Worm (Caenorhabditis elegans): Measurements from ENCODE around the gene pmk-1.
A peak's percentile ranks its signal among the peaks of the same experiment; 100 is the strongest.

pmk-1 gene

DNA sequence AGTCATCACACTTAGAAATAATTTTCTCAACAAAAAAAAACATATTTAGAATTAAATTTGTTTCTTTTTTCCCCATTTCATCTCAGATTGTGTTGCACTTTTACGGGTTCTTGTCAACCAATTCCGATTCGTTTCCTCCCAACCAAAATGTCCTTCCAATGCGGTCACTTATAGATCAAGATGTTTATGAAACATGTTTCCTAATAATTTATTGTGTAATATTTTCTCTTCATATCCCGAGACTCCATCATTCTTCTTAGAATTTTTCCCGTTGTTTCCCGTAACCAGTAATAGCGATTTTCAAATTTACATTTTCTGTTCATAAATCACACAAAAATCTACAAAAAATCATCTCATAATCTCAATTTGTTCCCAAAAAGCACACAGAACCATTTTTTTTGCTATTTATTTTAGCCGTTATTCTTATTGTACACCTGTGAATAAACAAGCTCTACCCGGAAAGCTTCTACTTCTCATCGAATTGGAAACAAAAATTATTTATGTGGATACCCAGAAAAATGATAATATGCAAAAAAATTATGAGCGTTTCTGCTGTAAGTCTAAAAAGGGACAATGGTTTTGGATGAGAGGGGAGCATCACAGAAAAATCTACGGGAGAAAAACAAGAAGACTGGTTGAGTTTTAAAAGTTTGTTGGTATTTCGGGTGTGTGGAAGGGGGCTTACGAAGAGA is 40.0 kb downstream of the pmk-1 start (continued):
- TF ChIP-seq gei-17 (GFP tag; optimal IDR thresholded peaks at IDR 0.05) (no peak), ceh-100 (GFP tag; IDR thresholded peaks at IDR 0.05) (no peak), hrde-1 (tag; optimal IDR thresholded peaks at IDR 0.05; ENCODE audit: borderline replicate concordance) (peak; percentile 65), attf-5 (GFP tag; optimal IDR thresholded peaks at IDR 0.05) (peak; percentile 1), Y53G8AR.9 (GFP tag; conservative IDR thresholded peaks at IDR 0.05) (0 out of 2 replicates have a peak, but pooled peaks have one; percentile 37), B0336.3 (GFP tag; IDR thresholded peaks at IDR 0.05) (peak; percentile 73), lin-35 (GFP tag; optimal IDR thresholded peaks at IDR 0.05) (no peak), ztf-28 (GFP tag; IDR thresholded peaks at IDR 0.05) (no peak), repo-1 (tag; optimal IDR thresholded peaks at IDR 0.05) (no peak), aptf-2 (GFP tag; conservative IDR thresholded peaks at IDR 0.05) (no peak), F49E8.2 (tag; optimal IDR thresholded peaks at IDR 0.05; ENCODE audit: insufficient read depth) (peak; percentile 8), F57A8.1 (GFP tag; optimal IDR thresholded peaks at IDR 0.05) (no peak), bed-1 (GFP tag; IDR thresholded peaks at IDR 0.05) (no peak), akir-1 (GFP tag; optimal IDR thresholded peaks at IDR 0.05) (no peak), ama-1 (optimal IDR thresholded peaks at IDR 0.05) (no peak), ama-1 (GFP tag; optimal IDR thresholded peaks at IDR 0.05) (peak in 1 of 2 experiments; percentile 74), ekl-4 (GFP tag; IDR thresholded peaks at IDR 0.05) (no peak), fkh-3 (tag; optimal IDR thresholded peaks at IDR 0.05) (no peak), K12H6.12 (tag; optimal IDR thresholded peaks at IDR 0.05) (no peak), Y56A3A.18 (GFP tag; IDR thresholded peaks at IDR 0.05) (0 out of 2 replicates have a peak, but pooled peaks have one; percentile 64), nfya-1 (tag; optimal IDR thresholded peaks at IDR 0.05; ENCODE audit: borderline replicate concordance, insufficient read depth) (no peak), sptf-2 (GFP tag; optimal IDR thresholded peaks at IDR 0.05) (no peak), ceh-79 (tag; optimal IDR thresholded peaks at IDR 0.05) (peak; percentile 60), ceh-40 (GFP tag; IDR thresholded peaks at IDR 0.05) (no peak), xnd-1 (tag; optimal IDR thresholded peaks at IDR 0.05) (peak; percentile 8), egl-44 (GFP tag; IDR thresholded peaks at IDR 0.05) (no peak), nfyb-1 (GFP tag; IDR thresholded peaks at IDR 0.05) (no peak), chd-7 (tag; optimal IDR thresholded peaks at IDR 0.05) (no peak), F33H1.4 (GFP tag; IDR thresholded peaks at IDR 0.05) (no peak), nhr-27 (tag; optimal IDR thresholded peaks at IDR 0.05) (no peak), him-1 (tag; optimal IDR thresholded peaks at IDR 0.05) (peak; percentile 100), T26A5.8 (tag; optimal IDR thresholded peaks at IDR 0.05) (no peak), tlf-1 (GFP tag; optimal IDR thresholded peaks at IDR 0.05) (peak; percentile 4), pbrm-1 (GFP tag; IDR thresholded peaks at IDR 0.05) (no peak), lin-26 (GFP tag; IDR thresholded peaks at IDR 0.05) (no peak), F57C9.4 (tag; optimal IDR thresholded peaks at IDR 0.05) (no peak), hlh-12 (tag; optimal IDR thresholded peaks at IDR 0.05) (no peak), C06A6.2 (GFP tag; conservative IDR thresholded peaks at IDR 0.05) (no peak), egrh-3 (GFP tag; IDR thresholded peaks at IDR 0.05) (no peak), B0035.1 (tag; optimal IDR thresholded peaks at IDR 0.05) (no peak), lsl-1 (GFP tag; optimal IDR thresholded peaks at IDR 0.05) (peak; percentile 4), cebp-1 (GFP tag; IDR thresholded peaks at IDR 0.05) (no peak), cebp-1 (tag; optimal IDR thresholded peaks at IDR 0.05) (peak; percentile 21), Y79H2A.3 (GFP tag; conservative IDR thresholded peaks at IDR 0.05) (peak; percentile 32; the same call in 1 of the 2 replicates)

Data from whole organism, young adult.